Fruit fly (Drosophila melanogaster) whole organism, embryonic: ENCODE results near the gene waw.
A peak's percentile ranks its signal among the peaks of the same experiment; 100 is the strongest.

Experiments used
- Adf1 ChIP-seq: fragments of 200-800 bp; sonication (Bioruptor generic); IDR thresholded peaks from 2 replicates; pipeline ENCODE4 v1.3.6; 2022; ENCODE audit warnings: missing biosample characterization, missing genetic modification characterization
- B-H1 ChIP-seq: fragments of 200-800 bp; sonication (Bioruptor generic); IDR thresholded peaks from 3 replicates; pipeline ENCODE4 v1.3.6; 2022; ENCODE audit warnings: missing biosample characterization, missing genetic modification characterization
- Bdp1 ChIP-seq: fragments of 200-800 bp; sonication (Bioruptor generic); optimal IDR thresholded peaks from 3 replicates; lab custom pipeline; 2016; ENCODE audit warnings: missing biosample characterization, missing genetic modification characterization
- CG10321 ChIP-seq: fragments of 200-800 bp; sonication (Bioruptor generic); IDR thresholded peaks from 2 replicates; pipeline ENCODE4 v1.3.6; 2022; ENCODE audit warnings: missing biosample characterization, missing genetic modification characterization
- CG11085 ChIP-seq: fragments of 200-800 bp; sonication (Bioruptor generic); IDR thresholded peaks from 2 replicates; pipeline ENCODE4 v1.3.6; 2022; ENCODE audit warnings: missing biosample characterization, missing genetic modification characterization
- CG15514 ChIP-seq: fragments of 200-800 bp; sonication (Bioruptor generic); optimal IDR thresholded peaks from 3 replicates; lab custom pipeline; 2017; ENCODE audit warnings: missing biosample characterization, missing genetic modification characterization, mild to moderate bottlenecking, moderate library complexity, missing genetic modification reagents
- CG15601 ChIP-seq: fragments of 200-800 bp; sonication (Bioruptor generic); optimal IDR thresholded peaks from 3 replicates; lab custom pipeline; 2019; ENCODE audit warnings: missing biosample characterization, mild to moderate bottlenecking, missing genetic modification characterization, moderate library complexity
- CG17802 ChIP-seq: fragments of 200-800 bp; sonication (Bioruptor generic); optimal IDR thresholded peaks from 2 replicates; lab custom pipeline; 2018; ENCODE audit warnings: missing biosample characterization, mild to moderate bottlenecking, missing genetic modification characterization, moderate library complexity
- CG31388 ChIP-seq: fragments of 200-800 bp; sonication (Bioruptor generic); optimal IDR thresholded peaks from 2 replicates; lab custom pipeline; 2016; ENCODE audit warnings: missing biosample characterization, missing genetic modification characterization
- CG3847 ChIP-seq: fragments of 200-800 bp; sonication (Bioruptor generic); IDR thresholded peaks from 2 replicates; pipeline ENCODE4 v1.3.6; 2022; ENCODE audit warnings: missing biosample characterization, missing genetic modification characterization
- CG42726 ChIP-seq: fragments of 200-800 bp; sonication (Bioruptor generic); IDR thresholded peaks from 2 replicates; pipeline ENCODE4 v1.3.6; 2022; ENCODE audit warnings: missing biosample characterization, missing genetic modification characterization; ENCODE audit not compliant: partially characterized antibody
- CG43689 ChIP-seq: fragments of 200-800 bp; sonication (Bioruptor generic); IDR thresholded peaks from 2 replicates; pipeline ENCODE4 v1.3.6; 2022; ENCODE audit warnings: missing biosample characterization, missing genetic modification characterization
- CG6689 ChIP-seq: fragments of 200-800 bp; sonication (Bioruptor generic); IDR thresholded peaks from 2 replicates; pipeline ENCODE4 v1.3.6; 2022; ENCODE audit warnings: missing biosample characterization, missing genetic modification characterization
- CG6813 ChIP-seq: fragments of 200-800 bp; sonication (Bioruptor generic); optimal IDR thresholded peaks from 2 replicates; lab custom pipeline; 2017; ENCODE audit warnings: missing biosample characterization, missing genetic modification characterization, mild to moderate bottlenecking, moderate library complexity, missing genetic modification reagents
- CG7556 ChIP-seq: fragments of 200-800 bp; sonication (Bioruptor generic); optimal IDR thresholded peaks from 2 replicates; lab custom pipeline; 2017; ENCODE audit warnings: missing biosample characterization, mild to moderate bottlenecking, missing genetic modification characterization
- CG7745 ChIP-seq: fragments of 200-800 bp; sonication (Bioruptor generic); optimal IDR thresholded peaks from 2 replicates; lab custom pipeline; 2018; ENCODE audit warnings: missing biosample characterization, mild to moderate bottlenecking, missing genetic modification characterization, moderate library complexity
- CG7839 ChIP-seq: fragments of 200-800 bp; sonication (Bioruptor generic); optimal IDR thresholded peaks from 3 replicates; lab custom pipeline; 2018; ENCODE audit warnings: missing biosample characterization, mild to moderate bottlenecking, missing genetic modification characterization, moderate library complexity
- CG8359 ChIP-seq: fragments of 200-800 bp; sonication (Bioruptor generic); optimal IDR thresholded peaks from 2 replicates; lab custom pipeline; 2017; ENCODE audit warnings: missing biosample characterization, mild to moderate bottlenecking, missing genetic modification characterization, borderline replicate concordance
- CG8924 ChIP-seq: fragments of 200-800 bp; optimal IDR thresholded peaks from 3 replicates; lab custom pipeline; 2019; ENCODE audit warnings: missing biosample characterization, mild to moderate bottlenecking, missing genetic modification characterization, moderate library complexity
- Drgx ChIP-seq: fragments of 200-800 bp; sonication (Bioruptor generic); IDR thresholded peaks from 2 replicates; pipeline ENCODE4 v1.3.6; 2022; ENCODE audit warnings: missing biosample characterization, missing genetic modification characterization
- Ets65A ChIP-seq: fragments of 200-800 bp; sonication (Bioruptor generic); peaks from one replicate; lab custom pipeline; 2016; ENCODE audit warnings: missing biosample characterization, missing genetic modification characterization
- HLH4C ChIP-seq: fragments of 200-800 bp; sonication (Bioruptor generic); IDR thresholded peaks from 3 replicates; pipeline ENCODE4 v1.3.6; 2022; ENCODE audit warnings: missing biosample characterization, missing genetic modification characterization; ENCODE audit not compliant: partially characterized antibody
- HLHmδ ChIP-seq: fragments of 200-800 bp; sonication (Bioruptor generic); optimal IDR thresholded peaks from 2 replicates; lab custom pipeline; 2018; ENCODE audit warnings: missing biosample characterization, mild to moderate bottlenecking, missing genetic modification characterization, moderate library complexity
- Hey ChIP-seq: fragments of 200-800 bp; sonication (Bioruptor generic); optimal IDR thresholded peaks from 3 replicates; lab custom pipeline; 2018; ENCODE audit warnings: missing biosample characterization, mild to moderate bottlenecking, missing genetic modification characterization
- NC2α ChIP-seq: fragments of 200-800 bp; sonication (Bioruptor generic); optimal IDR thresholded peaks from 2 replicates; lab custom pipeline; 2016; ENCODE audit warnings: missing biosample characterization, missing genetic modification characterization
- Nf-YA ChIP-seq: fragments of 200-800 bp; sonication (Bioruptor generic); IDR thresholded peaks from 2 replicates; pipeline ENCODE4 v1.3.6; 2022; ENCODE audit warnings: missing biosample characterization, missing genetic modification characterization
- Nf-YC ChIP-seq: fragments of 200-800 bp; optimal IDR thresholded peaks from 3 replicates; lab custom pipeline; 2019; ENCODE audit warnings: missing biosample characterization, mild to moderate bottlenecking, missing genetic modification characterization, moderate library complexity
- Opbp ChIP-seq: fragments of 200-800 bp; sonication (Bioruptor generic); IDR thresholded peaks from 3 replicates; pipeline ENCODE4 v1.3.6; 2022; ENCODE audit warnings: missing biosample characterization, missing genetic modification characterization; ENCODE audit not compliant: partially characterized antibody
- Side ChIP-seq: fragments of 200-800 bp; sonication (Bioruptor generic); optimal IDR thresholded peaks from 2 replicates; lab custom pipeline; 2016; ENCODE audit warnings: missing biosample characterization, missing genetic modification characterization
- Sox102F ChIP-seq: fragments of 200-800 bp; sonication (Bioruptor generic); optimal IDR thresholded peaks from 2 replicates; lab custom pipeline; 2018; ENCODE audit warnings: missing biosample characterization, mild to moderate bottlenecking, missing genetic modification characterization, moderate library complexity
- bab2 ChIP-seq: fragments of 200-800 bp; sonication (Bioruptor generic); optimal IDR thresholded peaks from 2 replicates; lab custom pipeline; 2016; ENCODE audit warnings: missing biosample characterization, missing genetic modification characterization
- br ChIP-seq: fragments of >200 bp; optimal IDR thresholded peaks from 2 replicates; lab custom pipeline; 2017
- crc ChIP-seq: fragments of 200-800 bp; sonication (Bioruptor generic); optimal IDR thresholded peaks from 2 replicates; lab custom pipeline; 2016; ENCODE audit warnings: missing biosample characterization, missing genetic modification characterization
- dm ChIP-seq: fragments of 200-800 bp; sonication (Bioruptor generic); optimal IDR thresholded peaks from 3 replicates; lab custom pipeline; 2016; ENCODE audit warnings: missing biosample characterization, missing genetic modification characterization
- exex ChIP-seq: fragments of 200-800 bp; sonication (Bioruptor generic); optimal IDR thresholded peaks from 4 replicates; lab custom pipeline; 2018; ENCODE audit warnings: missing biosample characterization, mild to moderate bottlenecking, missing genetic modification characterization, moderate library complexity
- ftz-f1 ChIP-seq: fragments of 200-800 bp; sonication (Bioruptor generic); optimal IDR thresholded peaks from 2 replicates; lab custom pipeline; 2016; ENCODE audit warnings: missing biosample characterization, missing genetic modification characterization
- gcm ChIP-seq: fragments of 200-800 bp; sonication (Bioruptor generic); optimal IDR thresholded peaks from 2 replicates; lab custom pipeline; 2019; ENCODE audit warnings: missing biosample characterization, mild to moderate bottlenecking, missing genetic modification characterization, moderate library complexity
- grn ChIP-seq: fragments of 200-800 bp; sonication (Bioruptor generic); optimal IDR thresholded peaks from 3 replicates; lab custom pipeline; 2017; ENCODE audit warnings: missing biosample characterization, missing genetic modification characterization
- gsb-n ChIP-seq: fragments of 200-800 bp; sonication (Bioruptor generic); optimal IDR thresholded peaks from 3 replicates; lab custom pipeline; 2018; ENCODE audit warnings: missing biosample characterization, mild to moderate bottlenecking, missing genetic modification characterization
- hb ChIP-seq: fragments of 200-800 bp; sonication (Bioruptor generic); IDR thresholded peaks from 3 replicates; pipeline ENCODE4 v1.3.6; 2022; ENCODE audit warnings: missing biosample characterization, missing genetic modification characterization; ENCODE audit not compliant: partially characterized antibody
- lola ChIP-seq, 3 experiments: fragments of >200 bp in 2 of 3; fragments of 200-800 bp in 1 of 3; sonication (Bioruptor generic) in 1 of 3; optimal IDR thresholded peaks; 2 replicates each; lab custom pipeline; 2017 to 2019; ENCODE audit warnings: missing biosample characterization in 3 of 3, missing genetic modification characterization in 3 of 3, mild to moderate bottlenecking in 1 of 3, moderate library complexity in 1 of 3
- lov ChIP-seq, 2 experiments: fragments of 200-800 bp in 1 of 2; fragments of >200 bp in 1 of 2; sonication (Bioruptor generic) in 1 of 2; IDR thresholded peaks in 1 of 2; optimal IDR thresholded peaks in 1 of 2; 2 replicates in 1 of 2; 3 replicates in 1 of 2; pipeline versions ENCODE4 v1.3.6 to Lab custom; 2017 to 2022; ENCODE audit warnings: missing biosample characterization in 1 of 2, missing genetic modification characterization in 1 of 2
- luna ChIP-seq: fragments of 200-800 bp; sonication (Bioruptor generic); optimal IDR thresholded peaks from 2 replicates; lab custom pipeline; 2016; ENCODE audit warnings: missing biosample characterization, missing genetic modification characterization
- oc ChIP-seq: fragments of 200-800 bp; sonication (Bioruptor generic); optimal IDR thresholded peaks from 2 replicates; lab custom pipeline; 2018; ENCODE audit warnings: missing biosample characterization, mild to moderate bottlenecking, missing genetic modification characterization, moderate library complexity
- pho ChIP-seq: fragments of 200-800 bp; sonication (Bioruptor generic); optimal IDR thresholded peaks from 2 replicates; lab custom pipeline; 2016; ENCODE audit warnings: missing biosample characterization, missing genetic modification characterization
- ranshi ChIP-seq: fragments of 200-800 bp; sonication (Bioruptor generic); IDR thresholded peaks from 2 replicates; pipeline ENCODE4 v1.3.6; 2022; ENCODE audit warnings: missing biosample characterization, missing genetic modification characterization
- row ChIP-seq: fragments of 200-800 bp; sonication (Bioruptor generic); IDR thresholded peaks from 3 replicates; pipeline ENCODE4 v1.3.6; 2022; ENCODE audit warnings: missing biosample characterization, missing genetic modification characterization
- sqz ChIP-seq: fragments of 200-800 bp; sonication (Bioruptor generic); optimal IDR thresholded peaks from 3 replicates; lab custom pipeline; 2018; ENCODE audit warnings: missing biosample characterization, mild to moderate bottlenecking, missing genetic modification characterization
- wor ChIP-seq: fragments of 200-800 bp; sonication (Bioruptor generic); IDR thresholded peaks from 2 replicates; pipeline ENCODE4 v1.3.6; 2022; ENCODE audit warnings: missing biosample characterization, missing genetic modification characterization
- yki ChIP-seq: fragments of >200 bp; optimal IDR thresholded peaks from 3 replicates; lab custom pipeline; 2018

Gene waw

DNA sequence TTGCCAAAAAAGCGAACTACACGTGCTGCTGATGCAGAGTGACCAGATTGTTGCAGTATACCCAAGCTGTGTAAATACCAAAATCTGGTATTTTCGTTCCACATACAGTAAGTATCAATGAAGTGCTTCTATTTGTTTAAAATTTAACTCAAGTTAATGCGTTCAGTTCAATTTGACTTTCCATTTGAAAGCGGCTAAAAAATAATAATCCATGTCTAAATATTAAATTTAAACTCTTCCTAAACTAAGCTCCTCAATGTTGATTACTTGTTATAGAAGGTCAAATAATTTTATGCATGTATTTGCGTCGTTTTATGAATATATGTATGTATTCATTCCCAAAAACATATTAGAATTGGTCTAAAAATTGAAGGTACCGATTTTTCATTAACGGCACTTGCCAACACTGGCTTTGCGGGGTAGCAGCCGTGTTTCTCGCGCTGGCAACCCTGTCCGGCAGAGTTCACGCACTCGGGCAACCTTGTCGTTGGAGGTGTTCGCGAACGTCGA is 13.0 kb upstream of the waw start, which contains the start of the genes peng and sol (continued):
- TF ChIP-seq Nf-YC (tag; lab: Kevin White, UChicago) (peak; percentile 48), lola (GFP tag; optimal IDR thresholded peaks at IDR 0.05; lab: Kevin White, UChicago) (peak in 1 of 3 experiments; percentile 66), sqz (GFP tag; lab: Kevin White, UChicago) (no peak), Bdp1 (peak; percentile 42), lov (optimal IDR thresholded peaks at IDR 0.05; lab: Kevin White, UChicago) (no peak), lov (GFP tag; IDR thresholded peaks at IDR 0.05; lab: Robert Waterston, UW) (peak; percentile 49; the same call in 1 of the 3 replicates), HLHmδ (GFP tag; lab: Kevin White, UChicago) (peak; percentile 43), CG10321 (GFP tag; lab: Robert Waterston, UW) (no peak), CG8924 (tag; lab: Kevin White, UChicago) (peak; percentile 46), grn (no peak), NC2α (no peak), br (no peak), luna (GFP tag; lab: Kevin White, UChicago) (peak; percentile 32), Drgx (GFP tag; lab: Robert Waterston, UW) (peak; percentile 35; the same call in 1 of the 2 replicates), B-H1 (peak; percentile 46), Side (GFP tag; lab: Kevin White, UChicago) (peak; percentile 74), row (peak; percentile 87), CG17802 (tag; lab: Kevin White, UChicago) (no peak), CG31388 (peak; percentile 17), CG42726 (GFP tag; lab: Robert Waterston, UW) (no peak), HLH4C (GFP tag; lab: Robert Waterston, UW) (no peak), exex (tag; lab: Kevin White, UChicago) (no peak), CG7556 (GFP tag; lab: Kevin White, UChicago) (peak; percentile 65), ranshi (GFP tag; lab: Robert Waterston, UW) (peak; percentile 57; the same call in 1 of the 2 replicates), gcm (GFP tag; lab: Kevin White, UChicago) (peak; percentile 45), Sox102F (GFP tag; lab: Kevin White, UChicago) (peak; percentile 69), CG11085 (GFP tag; lab: Robert Waterston, UW) (no peak), wor (GFP tag; lab: Robert Waterston, UW) (no peak), oc (no peak), yki (lab: Kevin White, UChicago) (no peak), CG6813 (GFP tag; lab: Kevin White, UChicago) (peak; percentile 30), CG7839 (tag; lab: Kevin White, UChicago) (peak; percentile 76), CG8359 (GFP tag; lab: Kevin White, UChicago) (peak; percentile 10), CG15601 (tag; lab: Kevin White, UChicago) (peak; percentile 65), CG7745 (no peak), hb (no peak), Opbp (no peak), bab2 (GFP tag; lab: Kevin White, UChicago) (peak; percentile 78), CG43689 (GFP tag; lab: Robert Waterston, UW) (no peak), crc (GFP tag; lab: Kevin White, UChicago) (peak; percentile 45), CG3847 (GFP tag; lab: Robert Waterston, UW) (peak; percentile 69), Nf-YA (GFP tag; lab: Robert Waterston, UW) (no peak), CG6689 (GFP tag; lab: Robert Waterston, UW) (peak; percentile 54), gsb-n (tag; lab: Kevin White, UChicago) (no peak), Hey (no peak), dm (GFP tag; lab: Kevin White, UChicago) (peak; percentile 92), pho (GFP tag; lab: Kevin White, UChicago) (peak; percentile 77), CG15514 (GFP tag; lab: Kevin White, UChicago) (peak; percentile 54), ftz-f1 (peak; percentile 49), Adf1 (peak; percentile 13; the same call in 1 of the 2 replicates), Ets65A (GFP tag; lab: Kevin White, UChicago) (peak; percentile 96)
